Worm (Caenorhabditis elegans) whole organism, young adult: Measurements from ENCODE around the gene F56H9.2.

ENCODE experiments used
- B0336.3 ChIP-seq: fragments of 200-800 bp; sonication (Bioruptor generic); IDR thresholded peaks from 2 replicates; pipeline ENCODE4 v1.3.6; 2022; ENCODE audit warnings: missing genetic modification characterization, missing compliant biosample characterization
- D2030.7 ChIP-seq: fragments of 200-800 bp; sonication (Bioruptor generic); IDR thresholded peaks from 2 replicates; pipeline ENCODE4 v1.3.6; 2022; ENCODE audit warnings: missing genetic modification reagents, missing genetic modification characterization, missing compliant biosample characterization
- F57A8.1 ChIP-seq: fragments of 200-800 bp; sonication (Bioruptor generic); optimal IDR thresholded peaks from 2 replicates; lab custom pipeline; 2018; ENCODE audit warnings: mild to moderate bottlenecking, missing genetic modification characterization, moderate library complexity, missing compliant biosample characterization
- T26A5.8 ChIP-seq: sonication (generic microtip); optimal IDR thresholded peaks from 2 replicates; lab custom pipeline; 2016; ENCODE audit warnings: missing genetic modification characterization, missing compliant biosample characterization
- Y79H2A.3 ChIP-seq: fragments of 200-800 bp; sonication (Bioruptor generic); conservative IDR thresholded peaks from 2 replicates; pipeline ENCODE4 v1.3.6; 2022; ENCODE audit warnings: missing genetic modification reagents, missing genetic modification characterization, missing compliant biosample characterization
- Y95B8A.8 ChIP-seq: fragments of 200-800 bp; sonication (Bioruptor generic); IDR thresholded peaks from 2 replicates; pipeline ENCODE4 v1.3.6; 2022; ENCODE audit warnings: missing genetic modification reagents, missing genetic modification characterization, missing compliant biosample characterization
- akir-1 ChIP-seq: fragments of 200-800 bp; sonication (Bioruptor generic); optimal IDR thresholded peaks from 2 replicates; lab custom pipeline; 2018; ENCODE audit warnings: mild to moderate bottlenecking, missing genetic modification characterization, moderate library complexity, missing compliant biosample characterization
- aptf-2 ChIP-seq: fragments of 200-800 bp; sonication (Bioruptor generic); conservative IDR thresholded peaks from 2 replicates; pipeline ENCODE4 v1.3.6; 2022; ENCODE audit warnings: missing genetic modification reagents, missing genetic modification characterization, missing compliant biosample characterization
- atf-7 ChIP-seq: sonication (generic microtip); optimal IDR thresholded peaks from 2 replicates; lab custom pipeline; 2017; ENCODE audit warnings: mild to moderate bottlenecking, missing genetic modification characterization, missing compliant biosample characterization
- athp-1 ChIP-seq: sonication (generic microtip); optimal IDR thresholded peaks from 2 replicates; lab custom pipeline; 2017; ENCODE audit warnings: mild to moderate bottlenecking, missing genetic modification characterization, missing compliant biosample characterization
- bed-1 ChIP-seq: fragments of 200-800 bp; sonication (Bioruptor generic); IDR thresholded peaks from 2 replicates; pipeline ENCODE4 v1.3.6; 2022; ENCODE audit warnings: missing genetic modification reagents, missing genetic modification characterization, missing compliant biosample characterization
- ccch-3 ChIP-seq: fragments of 200-800 bp; sonication (Bioruptor generic); optimal IDR thresholded peaks from 2 replicates; lab custom pipeline; 2018; ENCODE audit warnings: mild to moderate bottlenecking, missing genetic modification characterization, missing compliant biosample characterization
- ceh-100 ChIP-seq: fragments of 200-800 bp; sonication (Bioruptor generic); IDR thresholded peaks from 2 replicates; pipeline ENCODE4 v1.3.6; 2022; ENCODE audit warnings: missing genetic modification reagents, missing genetic modification characterization, missing compliant biosample characterization
- chd-7 ChIP-seq: sonication (generic microtip); optimal IDR thresholded peaks from 2 replicates; lab custom pipeline; 2016; ENCODE audit warnings: mild to moderate bottlenecking, missing genetic modification characterization, moderate library complexity, missing compliant biosample characterization
- dox-1 ChIP-seq: fragments of 200-800 bp; sonication (Bioruptor generic); IDR thresholded peaks from 2 replicates; pipeline ENCODE4 v1.3.6; 2022; ENCODE audit warnings: missing genetic modification reagents, missing genetic modification characterization, missing compliant biosample characterization
- dpl-1 ChIP-seq: fragments of 150-350 bp; optimal IDR thresholded peaks from 2 replicates; lab custom pipeline; 2014; ENCODE audit warnings: missing biosample characterization, missing genetic modification reagents, missing genetic modification characterization
- egl-44 ChIP-seq: fragments of 200-800 bp; sonication (Bioruptor generic); IDR thresholded peaks from 2 replicates; pipeline ENCODE4 v1.3.6; 2022; ENCODE audit warnings: missing genetic modification reagents, missing genetic modification characterization, missing compliant biosample characterization
- gei-17 ChIP-seq: fragments of 200-800 bp; sonication (Bioruptor generic); optimal IDR thresholded peaks from 2 replicates; lab custom pipeline; 2018; ENCODE audit warnings: mild to moderate bottlenecking, missing genetic modification characterization, missing compliant biosample characterization
- him-1 ChIP-seq: sonication (generic microtip); optimal IDR thresholded peaks from 2 replicates; lab custom pipeline; 2016; ENCODE audit warnings: missing genotype, missing genetic modification reagents, missing genetic modification characterization, missing compliant biosample characterization
- hlh-26 ChIP-seq: fragments of 200-800 bp; sonication (Bioruptor generic); conservative IDR thresholded peaks from 2 replicates; pipeline ENCODE4 v1.3.6; 2022; ENCODE audit warnings: missing genetic modification reagents, missing genetic modification characterization, missing compliant biosample characterization
- hmg-1.2 ChIP-seq: fragments of 200-800 bp; sonication (Bioruptor generic); IDR thresholded peaks from 2 replicates; pipeline ENCODE4 v1.3.6; 2022; ENCODE audit warnings: missing genetic modification reagents, missing genetic modification characterization, missing compliant biosample characterization
- hrde-1 ChIP-seq: sonication (generic microtip); optimal IDR thresholded peaks from 2 replicates; lab custom pipeline; 2016; ENCODE audit warnings: missing genetic modification characterization, mild to moderate bottlenecking, missing compliant biosample characterization, moderate library complexity, missing genotype, missing genetic modification reagents, borderline replicate concordance
- lsy-27 ChIP-seq: sonication (generic microtip); optimal IDR thresholded peaks from 2 replicates; lab custom pipeline; 2017; ENCODE audit warnings: missing genetic modification characterization, mild to moderate bottlenecking, missing compliant biosample characterization, antibody characterized with exemption, missing genotype, borderline replicate concordance; ENCODE audit not compliant: insufficient read depth
- madf-3 ChIP-seq: fragments of 200-800 bp; sonication (Bioruptor generic); IDR thresholded peaks from 2 replicates; pipeline ENCODE4 v1.3.6; 2022; ENCODE audit warnings: missing genetic modification reagents, missing genetic modification characterization, missing compliant biosample characterization
- mcd-1 ChIP-seq: fragments of 200-800 bp; sonication (Bioruptor generic); IDR thresholded peaks from 2 replicates; pipeline ENCODE4 v1.3.6; 2022; ENCODE audit warnings: missing genetic modification reagents, missing genetic modification characterization, missing compliant biosample characterization
- mel-28 ChIP-seq: sonication (generic microtip); optimal IDR thresholded peaks from 2 replicates; lab custom pipeline; 2016; ENCODE audit warnings: borderline replicate concordance, mild to moderate bottlenecking, missing genetic modification characterization, missing compliant biosample characterization
- mes-4 ChIP-seq: sonication (generic microtip); optimal IDR thresholded peaks from 2 replicates; lab custom pipeline; 2016; ENCODE audit warnings: missing genotype, missing genetic modification characterization, missing compliant biosample characterization
- mxl-1 ChIP-seq: sonication (generic microtip); optimal IDR thresholded peaks from 2 replicates; lab custom pipeline; 2016; ENCODE audit warnings: missing genetic modification characterization, missing compliant biosample characterization
- nfya-2 ChIP-seq: fragments of 200-800 bp; sonication (Bioruptor generic); IDR thresholded peaks from 2 replicates; pipeline ENCODE4 v1.3.6; 2022; ENCODE audit warnings: missing genetic modification reagents, missing genetic modification characterization, missing compliant biosample characterization
- nhr-179 ChIP-seq: sonication (generic microtip); optimal IDR thresholded peaks from 2 replicates; lab custom pipeline; 2016; ENCODE audit warnings: mild to moderate bottlenecking, missing genetic modification characterization, missing compliant biosample characterization
- nhr-80 ChIP-seq: sonication (generic microtip); optimal IDR thresholded peaks from 2 replicates; lab custom pipeline; 2016; ENCODE audit warnings: missing genetic modification characterization, missing compliant biosample characterization
- nhr-90 ChIP-seq: sonication (generic microtip); optimal IDR thresholded peaks from 2 replicates; lab custom pipeline; 2016; ENCODE audit warnings: missing genotype, mild to moderate bottlenecking, missing genetic modification characterization, missing compliant biosample characterization
- pha-4 ChIP-seq: fragments of 150-350 bp; sonication (generic microtip); optimal IDR thresholded peaks from 2 replicates; lab custom pipeline; 2014; ENCODE audit warnings: missing biosample characterization, missing genetic modification reagents, missing genetic modification characterization
- repo-1 ChIP-seq: sonication (generic microtip); optimal IDR thresholded peaks from 2 replicates; lab custom pipeline; 2017; ENCODE audit warnings: mild to moderate bottlenecking, missing genetic modification characterization, missing compliant biosample characterization
- rpc-1 ChIP-seq, 2 experiments: fragments of 150-350 bp in 1 of 2; sonication (generic microtip) in 1 of 2; optimal IDR thresholded peaks; 2 replicates each; lab custom pipeline; 2014 to 2018; ENCODE audit warnings: missing biosample characterization in 1 of 2, missing genetic modification characterization in 1 of 2, missing genetic modification reagents in 1 of 2, missing genotype in 1 of 2
- sdz-38 ChIP-seq: sonication (generic microtip); optimal IDR thresholded peaks from 2 replicates; lab custom pipeline; 2016; ENCODE audit warnings: missing genotype, missing genetic modification characterization, missing compliant biosample characterization
- snpc-1.1 ChIP-seq: sonication (generic microtip); optimal IDR thresholded peaks from 2 replicates; lab custom pipeline; 2017; ENCODE audit warnings: missing genetic modification characterization, mild to moderate bottlenecking, missing compliant biosample characterization, antibody characterized with exemption, moderate library complexity, missing genotype, missing genetic modification reagents; ENCODE audit not compliant: insufficient read depth
- snpc-1.3 ChIP-seq: sonication (generic microtip); optimal IDR thresholded peaks from 2 replicates; lab custom pipeline; 2017; ENCODE audit warnings: missing genetic modification characterization, mild to moderate bottlenecking, missing compliant biosample characterization, antibody characterized with exemption, moderate library complexity, missing genotype, missing genetic modification reagents; ENCODE audit not compliant: insufficient read depth
- snpc-3.4 ChIP-seq: sonication (generic microtip); optimal IDR thresholded peaks from 2 replicates; lab custom pipeline; 2017; ENCODE audit warnings: missing genetic modification characterization, mild to moderate bottlenecking, missing compliant biosample characterization, antibody characterized with exemption, moderate library complexity, missing genotype, missing genetic modification reagents
- somi-1 ChIP-seq: fragments of 200-800 bp; sonication (Bioruptor generic); optimal IDR thresholded peaks from 2 replicates; lab custom pipeline; 2018; ENCODE audit warnings: mild to moderate bottlenecking, missing genetic modification characterization, missing compliant biosample characterization
- sptf-2 ChIP-seq: fragments of 200-800 bp; sonication (Bioruptor generic); optimal IDR thresholded peaks from 2 replicates; lab custom pipeline; 2018; ENCODE audit warnings: mild to moderate bottlenecking, missing genetic modification characterization, missing compliant biosample characterization
- tbp1 ChIP-seq: fragments of 200-800 bp; sonication (Bioruptor generic); optimal IDR thresholded peaks from 2 replicates; lab custom pipeline; 2018; ENCODE audit warnings: mild to moderate bottlenecking, missing genetic modification characterization, missing compliant biosample characterization
- tbx-9 ChIP-seq: sonication (generic microtip); optimal IDR thresholded peaks from 2 replicates; lab custom pipeline; 2016; ENCODE audit warnings: borderline replicate concordance, missing genetic modification characterization, inconsistent platforms, missing compliant biosample characterization
- unc-130 ChIP-seq: sonication (generic microtip); optimal IDR thresholded peaks from 2 replicates; lab custom pipeline; 2016; ENCODE audit warnings: missing genetic modification reagents, missing genetic modification characterization, missing compliant biosample characterization
- ztf-18 ChIP-seq: sonication (generic microtip); optimal IDR thresholded peaks from 2 replicates; lab custom pipeline; 2016; ENCODE audit warnings: missing genotype, mild to moderate bottlenecking, missing genetic modification characterization, missing compliant biosample characterization
- ztf-25 ChIP-seq: fragments of 200-800 bp; sonication (Bioruptor generic); IDR thresholded peaks from 2 replicates; pipeline ENCODE4 v1.3.6; 2022; ENCODE audit warnings: missing genetic modification reagents, missing genetic modification characterization, missing compliant biosample characterization
- ztf-26 ChIP-seq: sonication (generic microtip); optimal IDR thresholded peaks from 2 replicates; lab custom pipeline; 2017; ENCODE audit warnings: missing genetic modification characterization, missing compliant biosample characterization
- ztf-28 ChIP-seq: fragments of 200-800 bp; sonication (Bioruptor generic); IDR thresholded peaks from 2 replicates; pipeline ENCODE4 v1.3.6; 2022; ENCODE audit warnings: missing genetic modification reagents, missing genetic modification characterization, missing compliant biosample characterization

The F56H9.2 gene

DNA sequence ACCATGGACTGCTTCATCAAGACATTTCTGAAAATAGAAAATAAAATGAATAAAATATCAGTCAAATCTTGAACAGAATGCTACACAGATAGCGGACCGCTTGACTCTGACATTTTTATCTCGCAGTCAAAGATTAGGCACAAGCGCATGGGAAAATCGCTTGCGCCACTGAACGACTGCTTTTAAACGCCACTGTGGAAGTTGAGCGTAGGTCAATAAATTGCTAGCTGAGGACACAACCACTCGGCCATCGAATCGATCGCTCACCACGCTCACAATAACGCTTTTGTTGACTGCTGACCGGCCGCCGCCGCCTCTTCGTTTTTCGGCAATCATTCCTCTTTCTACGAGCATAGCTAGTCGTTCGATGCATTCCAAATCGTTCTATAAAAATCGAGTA is 40.7 kb upstream of the F56H9.2 start (continued):
- TF ChIP-seq akir-1 (GFP tag; lab: Kevin White, UChicago) (no peak), ztf-28 (GFP tag; lab: Robert Waterston, UW) (no peak), ztf-18 (tag; lab: Kevin White, UChicago) (peak; percentile 71), egl-44 (GFP tag; lab: Robert Waterston, UW) (peak; percentile 49; the same call in 1 of the 2 replicates), chd-7 (tag; lab: Kevin White, UChicago) (peak; percentile 48), bed-1 (GFP tag; lab: Robert Waterston, UW) (no peak), mel-28 (tag; lab: Kevin White, UChicago) (no peak), snpc-3.4 (tag; lab: Kevin White, UChicago) (peak; percentile 53), sdz-38 (tag; lab: Kevin White, UChicago) (no peak), snpc-1.1 (tag; lab: Kevin White, UChicago) (peak; percentile 24), atf-7 (tag; lab: Kevin White, UChicago) (peak; percentile 19), unc-130 (peak; percentile 2), aptf-2 (no peak), D2030.7 (peak; percentile 35; the same call in 1 of the 2 replicates), nhr-90 (peak; percentile 90), mxl-1 (tag; lab: Kevin White, UChicago) (peak; percentile 50), repo-1 (tag; lab: Kevin White, UChicago) (peak; percentile 73), ceh-100 (no peak), nhr-80 (tag; lab: Kevin White, UChicago) (peak; percentile 44), nfya-2 (GFP tag; lab: Robert Waterston, UW) (no peak), dox-1 (GFP tag; lab: Robert Waterston, UW) (peak; percentile 78), nhr-179 (tag; lab: Kevin White, UChicago) (peak; percentile 28), hmg-1.2 (GFP tag; lab: Robert Waterston, UW) (peak; percentile 40; the same call in 1 of the 2 replicates), Y79H2A.3 (GFP tag; lab: Robert Waterston, UW) (0 out of 2 replicates have a peak, but pooled peaks have one; percentile 15), sptf-2 (GFP tag; lab: Kevin White, UChicago) (no peak), T26A5.8 (tag; lab: Kevin White, UChicago) (no peak), ccch-3 (GFP tag; lab: Kevin White, UChicago) (no peak), F57A8.1 (GFP tag; lab: Kevin White, UChicago) (no peak), pha-4 (tag; lab: Kevin White, UChicago) (no peak), mes-4 (tag; lab: Kevin White, UChicago) (peak; percentile 52), dpl-1 (GFP tag; lab: Kevin White, UChicago) (no peak), hlh-26 (no peak), Y95B8A.8 (GFP tag; lab: Robert Waterston, UW) (0 out of 2 replicates have a peak, but pooled peaks have one; percentile 27), B0336.3 (GFP tag; lab: Robert Waterston, UW) (peak; percentile 74), somi-1 (GFP tag; lab: Kevin White, UChicago) (peak; percentile 22), athp-1 (peak; percentile 70), gei-17 (GFP tag; lab: Kevin White, UChicago) (no peak), him-1 (tag; lab: Kevin White, UChicago) (no peak), rpc-1 (optimal IDR thresholded peaks at IDR 0.05; lab: Kevin White, UChicago) (peak; percentile 64), rpc-1 (tag; optimal IDR thresholded peaks at IDR 0.05; lab: Kevin White, UChicago) (peak; percentile 78), tbp1 (GFP tag; lab: Kevin White, UChicago) (peak; percentile 89), ztf-25 (GFP tag; lab: Robert Waterston, UW) (0 out of 2 replicates have a peak, but pooled peaks have one; percentile 15), lsy-27 (tag; lab: Kevin White, UChicago) (no peak), tbx-9 (tag; lab: Kevin White, UChicago) (no peak), hrde-1 (peak; percentile 55), snpc-1.3 (tag; lab: Kevin White, UChicago) (peak; percentile 55), madf-3 (GFP tag; lab: Robert Waterston, UW) (no peak), mcd-1 (GFP tag; lab: Robert Waterston, UW) (peak; percentile 50), ztf-26 (peak; percentile 45)
